Worm (Caenorhabditis elegans) whole organism, midembryonic: ENCODE results near the gene M04D8.8.

Source experiments
- T22C8.4 ChIP-seq: fragments of 200-800 bp; sonication (Bioruptor generic); IDR thresholded peaks from 2 replicates; pipeline ENCODE4 v1.3.6; 2022; ENCODE audit warnings: missing genetic modification characterization, missing compliant biosample characterization
- cog-1 ChIP-seq: sonication (generic microtip); optimal IDR thresholded peaks from 2 replicates; lab custom pipeline; 2016; ENCODE audit warnings: missing genetic modification characterization, missing compliant biosample characterization
- flt-1 ChIP-seq: fragments of 200-800 bp; sonication (Bioruptor generic); IDR thresholded peaks from 2 replicates; pipeline ENCODE4 v1.3.6; 2022; ENCODE audit warnings: missing genetic modification characterization, missing compliant biosample characterization
- klf-2 ChIP-seq: fragments of 200-800 bp; sonication (Bioruptor generic); conservative IDR thresholded peaks from 2 replicates; pipeline ENCODE4 v1.3.6; 2022; ENCODE audit warnings: missing genetic modification reagents, missing genetic modification characterization, missing compliant biosample characterization
- med-1 ChIP-seq: sonication (generic microtip); optimal IDR thresholded peaks from 2 replicates; lab custom pipeline; 2017; ENCODE audit warnings: missing genetic modification characterization, mild to moderate bottlenecking, missing compliant biosample characterization, antibody characterized with exemption, missing genetic modification reagents; ENCODE audit not compliant: insufficient read depth
- tab-1 ChIP-seq: fragments of 200-800 bp; sonication (Bioruptor generic); IDR thresholded peaks from 2 replicates; pipeline ENCODE4 v1.3.6; 2022; ENCODE audit warnings: missing genetic modification characterization, missing compliant biosample characterization
- ztf-23 ChIP-seq: fragments of 200-800 bp; sonication (Bioruptor generic); IDR thresholded peaks from 2 replicates; pipeline ENCODE4 v1.3.6; 2022; ENCODE audit warnings: missing genetic modification reagents, missing genetic modification characterization, missing compliant biosample characterization
- ztf-29 ChIP-seq: fragments of 200-800 bp; sonication (Bioruptor generic); IDR thresholded peaks from 2 replicates; pipeline ENCODE4 v1.3.6; 2022; ENCODE audit warnings: missing genetic modification reagents, missing genetic modification characterization, missing compliant biosample characterization

- no peak for TF ChIP-seq klf-2 (GFP tag; lab: Robert Waterston, UW)
- TF ChIP-seq ztf-23 (GFP tag; lab: Robert Waterston, UW), result no peak
- TF ChIP-seq T22C8.4 (GFP tag; lab: Robert Waterston, UW), result no peak
- no peak for TF ChIP-seq flt-1
- no peak for TF ChIP-seq cog-1
- TF ChIP-seq ztf-29, result no peak
- no peak for TF ChIP-seq tab-1 (GFP tag; lab: Robert Waterston, UW)
- TF ChIP-seq med-1 (GFP tag; lab: Kevin White, UChicago), result no peak
These were observed 3.4 kb upstream of the M04D8.8 start, which contains the start of gene M04D8.4 for ce11 chrIII:10030549-10030948.
